Worm (Caenorhabditis elegans) whole organism, L4 larva: Measurements from ENCODE around the gene pir-1.
A peak's percentile ranks its signal among the peaks of the same experiment; 100 is the strongest.

Experiments used
- D1046.2 ChIP-seq: fragments of 200-800 bp; sonication (Bioruptor generic); IDR thresholded peaks from 2 replicates; pipeline ENCODE4 v1.3.6; 2022; ENCODE audit warnings: missing genetic modification characterization, missing compliant biosample characterization
- F10B5.3 ChIP-seq: sonication (generic microtip); optimal IDR thresholded peaks from 2 replicates; lab custom pipeline; 2016; ENCODE audit warnings: mild to moderate bottlenecking, missing genetic modification characterization, missing compliant biosample characterization
- F44E2.7 ChIP-seq: fragments of 200-800 bp; sonication (Bioruptor generic); IDR thresholded peaks from 2 replicates; pipeline ENCODE4 v2.1.2; 2022; ENCODE audit warnings: missing genetic modification characterization, missing compliant biosample characterization
- Y105C5A.15 ChIP-seq: fragments of 200-800 bp; sonication (Bioruptor generic); IDR thresholded peaks from 2 replicates; pipeline ENCODE4 v1.3.6; 2022; ENCODE audit warnings: missing genetic modification characterization, missing compliant biosample characterization
- Y5F2A.4 ChIP-seq: fragments of 200-800 bp; sonication (Bioruptor generic); optimal IDR thresholded peaks from 2 replicates; lab custom pipeline; 2018; ENCODE audit warnings: mild to moderate bottlenecking, missing genetic modification characterization, missing compliant biosample characterization
- Y75B8A.6 ChIP-seq: fragments of 200-800 bp; sonication (Bioruptor generic); IDR thresholded peaks from 2 replicates; pipeline ENCODE4 v1.3.6; 2022; ENCODE audit warnings: missing genetic modification reagents, missing genetic modification characterization, missing compliant biosample characterization
- aha-1 ChIP-seq: fragments of 150-350 bp; peaks from one replicate; lab custom pipeline; 2014; ENCODE audit warnings: missing biosample characterization, missing genetic modification characterization
- arid-1 ChIP-seq: fragments of 200-800 bp; sonication (Bioruptor generic); conservative IDR thresholded peaks from 2 replicates; pipeline ENCODE4 v1.3.6; 2022; ENCODE audit warnings: missing genetic modification reagents, missing genetic modification characterization, missing compliant biosample characterization
- ceh-82 ChIP-seq: sonication (generic microtip); optimal IDR thresholded peaks from 2 replicates; lab custom pipeline; 2017; ENCODE audit warnings: missing biosample characterization, missing genetic modification characterization
- daf-16 ChIP-seq, 3 experiments: sonication (generic microtip); optimal IDR thresholded peaks; 2 replicates each; lab custom pipeline; 2016 to 2017; ENCODE audit warnings: missing genetic modification characterization in 3 of 3, missing genetic modification reagents in 3 of 3, mild to moderate bottlenecking in 2 of 3, missing compliant biosample characterization in 2 of 3, missing biosample characterization in 1 of 3, moderate library complexity in 1 of 3
- dmd-6 ChIP-seq: fragments of 200-800 bp; sonication (Bioruptor generic); IDR thresholded peaks from 2 replicates; pipeline ENCODE4 v1.3.6; 2022; ENCODE audit warnings: missing genetic modification reagents, missing genetic modification characterization, missing compliant biosample characterization
- dve-1 ChIP-seq: sonication (generic microtip); optimal IDR thresholded peaks from 2 replicates; lab custom pipeline; 2017; ENCODE audit warnings: antibody characterized with exemption, mild to moderate bottlenecking, missing genetic modification characterization, missing compliant biosample characterization; ENCODE audit not compliant: insufficient read depth
- egl-27 ChIP-seq: sonication (generic microtip); optimal IDR thresholded peaks from 3 replicates; lab custom pipeline; 2017; ENCODE audit warnings: missing biosample characterization, missing genetic modification reagents, missing genetic modification characterization
- egl-43 ChIP-seq: fragments of 200-800 bp; sonication (Bioruptor generic); IDR thresholded peaks from 2 replicates; pipeline ENCODE4 v1.3.6; 2022; ENCODE audit warnings: missing genetic modification reagents, missing genetic modification characterization, missing compliant biosample characterization
- hlh-11 ChIP-seq: fragments of 200-800 bp; sonication (Bioruptor generic); optimal IDR thresholded peaks from 2 replicates; lab custom pipeline; 2018; ENCODE audit warnings: mild to moderate bottlenecking, missing genetic modification characterization, missing compliant biosample characterization
- hlh-30 ChIP-seq: sonication (generic microtip); optimal IDR thresholded peaks from 2 replicates; lab custom pipeline; 2017; ENCODE audit warnings: antibody characterized with exemption, mild to moderate bottlenecking, missing genetic modification characterization, missing compliant biosample characterization; ENCODE audit not compliant: insufficient read depth
- lin-13 ChIP-seq: fragments of 150-350 bp; optimal IDR thresholded peaks from 2 replicates; lab custom pipeline; 2014; ENCODE audit warnings: missing biosample characterization, missing genetic modification reagents, missing genetic modification characterization
- mdl-1 ChIP-seq, 2 experiments: fragments of 150-350 bp in 1 of 2; sonication (generic microtip) in 1 of 2; optimal IDR thresholded peaks; 2 replicates each; lab custom pipeline; 2014 to 2017; ENCODE audit warnings: missing biosample characterization in 2 of 2, missing genetic modification characterization in 2 of 2
- mep-1 ChIP-seq: fragments of 150-350 bp; sonication (generic microtip); optimal IDR thresholded peaks from 3 replicates; lab custom pipeline; 2014; ENCODE audit warnings: missing biosample characterization, missing genetic modification characterization
- mxl-2 ChIP-seq: fragments of 200-800 bp; sonication (Bioruptor generic); conservative IDR thresholded peaks from 2 replicates; pipeline ENCODE4 v1.3.6; 2022; ENCODE audit warnings: missing genetic modification reagents, missing genetic modification characterization, missing compliant biosample characterization
- mxl-3 ChIP-seq: fragments of 200-800 bp; sonication (Bioruptor generic); optimal IDR thresholded peaks from 2 replicates; lab custom pipeline; 2018; ENCODE audit warnings: mild to moderate bottlenecking, missing genetic modification characterization, missing compliant biosample characterization
- nhr-25 ChIP-seq: sonication (generic microtip); optimal IDR thresholded peaks from 2 replicates; lab custom pipeline; 2017; ENCODE audit warnings: missing genetic modification characterization, mild to moderate bottlenecking, missing compliant biosample characterization, antibody characterized with exemption, moderate library complexity, borderline replicate concordance; ENCODE audit not compliant: insufficient read depth
- nhr-28 ChIP-seq: fragments of 150-350 bp; optimal IDR thresholded peaks from 2 replicates; lab custom pipeline; 2014; ENCODE audit warnings: missing biosample characterization, missing genetic modification characterization
- pqm-1 ChIP-seq: sonication (generic microtip); optimal IDR thresholded peaks from 2 replicates; lab custom pipeline; 2017; ENCODE audit warnings: missing biosample characterization, missing genetic modification characterization
- saeg-2 ChIP-seq: fragments of 200-800 bp; sonication (Bioruptor generic); IDR thresholded peaks from 2 replicates; pipeline ENCODE4 v1.3.6; 2022; ENCODE audit warnings: missing genetic modification reagents, missing genetic modification characterization, missing compliant biosample characterization
- snpc-1.2 ChIP-seq: fragments of 200-800 bp; sonication (Bioruptor generic); IDR thresholded peaks from 2 replicates; pipeline ENCODE4 v1.3.6; 2022; ENCODE audit warnings: missing genetic modification reagents, missing genetic modification characterization, missing compliant biosample characterization
- spr-3 ChIP-seq: fragments of 200-800 bp; sonication (Bioruptor generic); optimal IDR thresholded peaks from 2 replicates; lab custom pipeline; 2018; ENCODE audit warnings: mild to moderate bottlenecking, missing genetic modification characterization, missing compliant biosample characterization
- unc-62 ChIP-seq, 3 experiments: fragments of 150-350 bp in 1 of 3; sonication (generic microtip); optimal IDR thresholded peaks in 2 of 3; peaks in 1 of 3; 1 replicate in 1 of 3; 2 replicates in 2 of 3; lab custom pipeline; 2014 to 2017; ENCODE audit warnings: missing biosample characterization in 3 of 3, missing genetic modification characterization in 3 of 3, missing genetic modification reagents in 3 of 3, missing genotype in 1 of 3
- vab-7 ChIP-seq: fragments of 200-800 bp; sonication (Bioruptor generic); IDR thresholded peaks from 2 replicates; pipeline ENCODE4 v1.3.6; 2022; ENCODE audit warnings: missing genetic modification reagents, missing genetic modification characterization, missing compliant biosample characterization
- zag-1 ChIP-seq: fragments of 150-350 bp; optimal IDR thresholded peaks from 2 replicates; lab custom pipeline; 2014; ENCODE audit warnings: missing biosample characterization, missing genetic modification characterization

pir-1 gene

DNA sequence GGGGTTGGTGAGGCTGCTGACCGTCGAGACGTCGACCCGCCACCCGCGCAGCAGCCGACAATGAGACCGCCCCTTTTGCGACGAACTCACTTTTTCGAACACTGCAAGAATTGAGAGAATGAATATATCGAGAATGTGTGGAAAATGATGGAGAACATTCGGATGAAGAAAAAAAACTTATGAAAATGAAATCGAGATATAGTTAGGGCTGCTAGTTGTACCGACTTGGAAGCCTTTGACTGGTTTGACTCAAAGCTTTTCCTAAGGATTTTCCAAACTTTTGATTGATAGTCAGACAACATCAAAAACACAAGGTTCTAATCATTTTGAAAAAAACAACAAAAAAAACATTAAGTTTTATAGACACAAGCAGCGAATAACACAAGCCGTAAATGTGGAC lies 11.3 kb downstream of the pir-1 start, which contains the start of gene sym-2:
sym-2 (minus strand) TSS at position 101 of the 400 bp plus-strand sequence.
- TF ChIP-seq F10B5.3 = no peak
- no peak for TF ChIP-seq arid-1 (GFP tag; lab: Robert Waterston, UW)
- TF ChIP-seq dve-1 = no peak
- no peak for TF ChIP-seq snpc-1.2 (GFP tag; lab: Robert Waterston, UW)
- no peak for TF ChIP-seq unc-62 (GFP tag; optimal IDR thresholded peaks at IDR 0.05 in 1 of 2; lab: Kevin White, UChicago)
- TF ChIP-seq unc-62 (tag; optimal IDR thresholded peaks at IDR 0.05; lab: Kevin White, UChicago) = no peak
- no peak for TF ChIP-seq egl-27
- no peak for TF ChIP-seq spr-3
- TF ChIP-seq dmd-6 (GFP tag; lab: Robert Waterston, UW) = no peak

DNA sequence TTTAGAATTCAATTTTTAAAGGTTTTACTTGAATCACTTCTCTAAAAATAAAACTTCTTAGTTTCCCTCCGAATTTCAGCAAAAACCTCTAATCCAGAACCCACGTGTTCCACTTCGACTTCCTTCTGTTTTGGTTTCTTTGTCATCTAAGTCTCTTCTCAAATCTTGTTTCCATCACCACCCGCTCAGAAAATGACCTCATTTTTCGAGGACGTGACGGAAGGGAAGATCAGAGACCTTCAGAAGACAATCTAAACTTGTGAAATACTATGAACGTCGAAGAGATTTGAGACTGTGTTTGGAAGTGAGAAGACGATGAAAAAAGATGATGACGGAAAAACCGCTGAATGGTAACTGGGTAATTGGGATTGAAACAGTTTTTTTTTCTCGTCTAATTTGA lies 12.5 kb downstream of the pir-1 start:
- TF ChIP-seq nhr-25 (tag; lab: Kevin White, UChicago) = peak; percentile 34
- no peak for TF ChIP-seq F44E2.7 (GFP tag; lab: Robert Waterston, UW)
- no peak for TF ChIP-seq Y5F2A.4 (GFP tag; lab: Kevin White, UChicago)
- TF ChIP-seq mxl-3 (GFP tag; lab: Kevin White, UChicago) = peak; percentile 73
- TF ChIP-seq aha-1 = peak; percentile 70
- TF ChIP-seq nhr-28 = peak; percentile 22
- TF ChIP-seq hlh-30 (tag; lab: Kevin White, UChicago) = peak; percentile 11
- peak in 1 of 2 experiments; percentile 48 for TF ChIP-seq mdl-1 (tag; optimal IDR thresholded peaks at IDR 0.05; lab: Kevin White, UChicago)

DNA sequence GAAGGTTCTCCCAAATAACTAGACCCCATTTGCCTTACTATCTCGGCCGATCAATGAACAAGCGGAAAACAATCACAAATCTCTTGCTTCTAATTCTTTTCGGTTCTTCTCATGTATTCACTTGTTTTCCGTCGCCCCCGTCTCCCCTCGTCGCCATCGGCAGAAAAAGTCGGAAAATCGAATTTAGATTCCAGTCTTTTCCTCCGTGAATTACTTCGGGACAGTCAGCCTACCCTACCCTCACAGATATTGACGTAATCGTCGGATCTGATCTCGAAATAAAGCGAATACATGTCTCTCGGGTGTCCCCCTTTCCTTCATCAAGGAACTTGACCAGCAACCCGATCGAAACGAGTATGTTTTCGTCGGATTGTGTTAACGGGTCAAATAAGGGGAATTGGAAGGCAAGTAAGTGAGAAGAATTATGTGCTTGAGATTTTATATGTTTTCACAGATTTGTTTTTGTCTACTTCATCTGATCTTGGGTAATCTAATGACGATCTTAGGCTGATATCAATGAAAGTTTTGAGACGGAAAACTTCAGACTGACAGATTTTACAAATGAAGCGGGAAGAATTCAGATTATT lies 13.5 kb downstream of the pir-1 start:
- TF ChIP-seq vab-7 (GFP tag; lab: Robert Waterston, UW) (no peak), aha-1 (peak; percentile 30)

DNA sequence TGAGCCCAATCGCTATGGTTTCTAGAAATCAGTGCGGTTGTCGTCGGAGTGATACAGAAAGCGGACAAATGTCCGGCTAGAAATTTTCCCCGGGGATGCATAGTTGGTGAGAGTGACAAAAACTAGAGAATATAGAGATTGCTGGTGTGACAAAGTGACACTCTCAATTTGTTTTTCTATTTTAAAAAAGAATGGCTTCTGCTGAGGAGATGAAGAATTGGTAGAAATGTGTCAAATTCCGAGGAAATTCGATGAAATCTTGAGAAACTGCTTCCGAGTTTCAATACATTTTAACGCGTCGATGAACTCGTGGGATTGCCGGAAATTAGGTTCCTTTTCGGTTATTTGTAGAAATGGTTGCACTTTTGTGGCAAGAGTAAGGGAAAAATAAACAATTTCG lies 17.1 kb downstream of the pir-1 start, which contains the start of gene twk-4:
twk-4 (minus strand) TSS at position 101 of the 400 bp plus-strand sequence.
- TF ChIP-seq lin-13 (no peak), zag-1 (tag; lab: Kevin White, UChicago) (no peak), Y75B8A.6 (GFP tag; lab: Robert Waterston, UW) (no peak), egl-43 (GFP tag; lab: Robert Waterston, UW) (no peak), Y105C5A.15 (GFP tag; lab: Robert Waterston, UW) (no peak), mxl-2 (GFP tag; lab: Robert Waterston, UW) (no peak), ceh-82 (tag; lab: Kevin White, UChicago) (no peak), nhr-25 (tag; lab: Kevin White, UChicago) (no peak), daf-16 (GFP tag; optimal IDR thresholded peaks at IDR 0.05; lab: Kevin White, UChicago) (no peak), daf-16 (tag; optimal IDR thresholded peaks at IDR 0.05; lab: Kevin White, UChicago) (no peak), hlh-11 (tag; lab: Kevin White, UChicago) (no peak)

DNA sequence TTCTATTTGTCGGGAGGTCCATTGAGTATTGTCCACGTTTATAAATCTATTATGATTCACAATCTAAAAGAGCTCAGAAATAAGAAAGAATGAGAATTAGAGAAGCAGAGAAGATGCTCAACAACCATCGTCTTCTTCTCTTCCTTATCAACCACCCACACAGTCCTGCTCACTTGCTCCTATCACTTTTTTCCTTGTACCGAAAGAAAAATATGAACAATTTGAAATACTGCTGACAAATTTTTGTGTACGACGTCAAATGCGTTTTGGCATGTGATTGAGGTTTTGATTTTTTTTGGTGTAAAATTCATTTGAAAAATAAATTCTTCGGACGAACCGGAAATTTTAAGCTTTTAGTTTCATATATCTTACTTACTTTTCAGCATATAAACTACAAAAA lies 19.2 kb downstream of the pir-1 start:
- TF ChIP-seq egl-27 = no peak
- TF ChIP-seq saeg-2 = no peak
- no peak for TF ChIP-seq daf-16 (GFP tag; optimal IDR thresholded peaks at IDR 0.05; lab: Kevin White, UChicago)
- peak; percentile 79 for TF ChIP-seq daf-16 (tag; optimal IDR thresholded peaks at IDR 0.05; lab: Kevin White, UChicago)
- peak; percentile 86 for TF ChIP-seq pqm-1
- TF ChIP-seq hlh-11 (tag; lab: Kevin White, UChicago) = peak; percentile 67
- TF ChIP-seq dmd-6 (GFP tag; lab: Robert Waterston, UW) = peak; percentile 58; the same call in 1 of the 2 replicates
- peak; percentile 46 for TF ChIP-seq dve-1
- peak; percentile 53 for TF ChIP-seq hlh-30 (tag; lab: Kevin White, UChicago)
- TF ChIP-seq D1046.2 = no peak
- TF ChIP-seq nhr-28 = peak; percentile 43
- peak; percentile 2 for TF ChIP-seq mep-1
